Fruit fly (Drosophila melanogaster) S2 (cell line): ENCODE data around the gene Rrp6.

Source experiments
- CG8478 ChIP-seq: fragments of >200 bp; optimal IDR thresholded peaks from 2 replicates; lab custom pipeline; 2018
- CTCF ChIP-seq, 2 experiments: fragments of >200 bp; optimal IDR thresholded peaks; 2 replicates each; lab custom pipeline; 2018

DNA sequence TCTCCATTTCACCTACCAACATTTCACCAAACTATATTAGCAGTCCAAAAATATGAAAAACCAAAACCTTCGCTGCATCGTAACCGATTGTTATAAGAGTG is 8.6 kb upstream of the Rrp6 start, which contains the start of gene CG14860:
- no peak for TF ChIP-seq CTCF (optimal IDR thresholded peaks at IDR 0.05; lab: Kevin White, UChicago)
- no peak for TF ChIP-seq CG8478
